Fruit fly (Drosophila melanogaster) whole organism, wandering third instar larva: ENCODE data around the gene ush.

Experiments
- Abd-B ChIP-seq: fragments of >200 bp; optimal IDR thresholded peaks from 2 replicates; lab custom pipeline; 2017; ENCODE audit warnings: missing biosample characterization, missing genetic modification characterization
- CG32264 ChIP-seq: fragments of 200-800 bp; sonication (Bioruptor generic); optimal IDR thresholded peaks from 2 replicates; lab custom pipeline; 2016; ENCODE audit warnings: missing biosample characterization, missing genetic modification characterization
- CG9705 ChIP-seq: fragments of 200-800 bp; sonication (Bioruptor generic); optimal IDR thresholded peaks from 2 replicates; lab custom pipeline; 2018; ENCODE audit warnings: missing biosample characterization, mild to moderate bottlenecking, missing genetic modification characterization
- CrebA ChIP-seq: fragments of 200-800 bp; sonication (Bioruptor generic); optimal IDR thresholded peaks from 2 replicates; lab custom pipeline; 2016; ENCODE audit warnings: missing biosample characterization, mild to moderate bottlenecking, missing genetic modification characterization, borderline replicate concordance
- Dfd ChIP-seq: fragments of >200 bp; optimal IDR thresholded peaks from 2 replicates; lab custom pipeline; 2017; ENCODE audit warnings: missing biosample characterization, missing genetic modification characterization
- Dif ChIP-seq: fragments of 200-275, 200-300 bp; sonication (Bioruptor generic); optimal IDR thresholded peaks from 2 replicates; lab custom pipeline; 2018; ENCODE audit warnings: missing biosample characterization, missing genetic modification characterization; ENCODE audit not compliant: partially characterized antibody
- GATAd ChIP-seq: sonication (Bioruptor generic); optimal IDR thresholded peaks from 2 replicates; lab custom pipeline; 2016; ENCODE audit warnings: missing biosample characterization, missing genetic modification characterization
- HLH106 ChIP-seq: fragments of 200-800 bp; optimal IDR thresholded peaks from 3 replicates; lab custom pipeline; 2019; ENCODE audit warnings: missing biosample characterization, mild to moderate bottlenecking, missing genetic modification characterization, moderate library complexity
- Hnf4 ChIP-seq: fragments of 200-800 bp; sonication (Bioruptor generic); optimal IDR thresholded peaks from 2 replicates; lab custom pipeline; 2016; ENCODE audit warnings: missing biosample characterization, mild to moderate bottlenecking, missing genetic modification characterization
- Hr78 ChIP-seq: fragments of >200 bp; optimal IDR thresholded peaks from 2 replicates; lab custom pipeline; 2017; ENCODE audit warnings: missing biosample characterization, missing genetic modification characterization
- Hr83 ChIP-seq: fragments of 200-300 bp; sonication (Bioruptor generic); optimal IDR thresholded peaks from 2 replicates; lab custom pipeline; 2016; ENCODE audit warnings: missing biosample characterization, mild to moderate bottlenecking, missing genetic modification characterization, moderate library complexity; ENCODE audit not compliant: poor library complexity, severe bottlenecking
- Jra ChIP-seq: sonication (Bioruptor generic); optimal IDR thresholded peaks from 2 replicates; lab custom pipeline; 2016; ENCODE audit warnings: missing biosample characterization, missing genetic modification characterization
- Mio ChIP-seq: sonication (Bioruptor generic); optimal IDR thresholded peaks from 2 replicates; lab custom pipeline; 2016; ENCODE audit warnings: missing biosample characterization, missing genetic modification characterization
- Myc ChIP-seq: fragments of >200 bp; optimal IDR thresholded peaks from 2 replicates; lab custom pipeline; 2017
- N ChIP-seq: fragments of >200 bp; optimal IDR thresholded peaks from 2 replicates; lab custom pipeline; 2018; ENCODE audit warnings: missing biosample characterization, missing external identifiers, missing genetic modification characterization
- OdsH ChIP-seq: fragments of 200-800 bp; sonication (Bioruptor generic); optimal IDR thresholded peaks from 2 replicates; lab custom pipeline; 2016; ENCODE audit warnings: missing biosample characterization, mild to moderate bottlenecking, missing genetic modification characterization
- Rel ChIP-seq, 2 experiments: fragments of 200-800 bp; sonication (Bioruptor generic) in 1 of 2; optimal IDR thresholded peaks; 2 replicates in 1 of 2; 3 replicates in 1 of 2; lab custom pipeline; 2016 to 2019; ENCODE audit warnings: mild to moderate bottlenecking in 2 of 2, missing biosample characterization in 2 of 2, missing genetic modification characterization in 2 of 2, moderate library complexity in 1 of 2
- Sp1 ChIP-seq: fragments of 200-800 bp; sonication (Bioruptor generic); optimal IDR thresholded peaks from 3 replicates; lab custom pipeline; 2019; ENCODE audit warnings: missing biosample characterization, mild to moderate bottlenecking, missing genetic modification characterization, moderate library complexity
- Vsx2 ChIP-seq: fragments of 200-300, 225-300 bp; sonication (Bioruptor generic); optimal IDR thresholded peaks from 2 replicates; lab custom pipeline; 2018; ENCODE audit warnings: missing biosample characterization, missing genetic modification characterization; ENCODE audit not compliant: partially characterized antibody
- br ChIP-seq: fragments of 200-800 bp; sonication (Bioruptor generic); optimal IDR thresholded peaks from 2 replicates; lab custom pipeline; 2016; ENCODE audit warnings: missing biosample characterization, missing genetic modification characterization
- brk ChIP-seq: fragments of 200-800 bp; sonication (Bioruptor generic); optimal IDR thresholded peaks from 2 replicates; lab custom pipeline; 2016; ENCODE audit warnings: missing biosample characterization, mild to moderate bottlenecking, missing genetic modification characterization
- dl ChIP-seq, 2 experiments: fragments of 175-275, 200-275 bp in 1 of 2; fragments of 200-275 bp in 1 of 2; sonication (Bioruptor generic); optimal IDR thresholded peaks; lab custom pipeline; 2018; ENCODE audit warnings: mild to moderate bottlenecking in 2 of 2, missing biosample characterization in 2 of 2, missing genetic modification characterization in 2 of 2, moderate library complexity in 2 of 2; ENCODE audit not compliant: partially characterized antibody in 2 of 2, insufficient read depth in 1 of 2
- dmrt93B ChIP-seq: fragments of 200-800 bp; sonication (Bioruptor generic); optimal IDR thresholded peaks from 2 replicates; lab custom pipeline; 2018; ENCODE audit warnings: missing biosample characterization, mild to moderate bottlenecking, missing genetic modification characterization
- dsf ChIP-seq: sonication (Bioruptor generic); optimal IDR thresholded peaks from 2 replicates; lab custom pipeline; 2016; ENCODE audit warnings: missing biosample characterization, missing genetic modification characterization, borderline replicate concordance
- ey ChIP-seq: fragments of 200-800 bp; sonication (Bioruptor generic); optimal IDR thresholded peaks from 2 replicates; lab custom pipeline; 2016; ENCODE audit warnings: missing biosample characterization, missing genetic modification characterization
- foxo ChIP-seq, 2 experiments: fragments of 200-800 bp; sonication (Bioruptor generic); optimal IDR thresholded peaks; 2 replicates in 1 of 2; 3 replicates in 1 of 2; lab custom pipeline; 2016 to 2017; ENCODE audit warnings: missing biosample characterization in 2 of 2, missing genetic modification characterization in 2 of 2
- fru ChIP-seq: fragments of 200-800 bp; sonication (Bioruptor generic); optimal IDR thresholded peaks from 3 replicates; lab custom pipeline; 2016; ENCODE audit warnings: missing biosample characterization, mild to moderate bottlenecking, missing genetic modification characterization
- h ChIP-seq: fragments of 200-800 bp; sonication (Bioruptor generic); optimal IDR thresholded peaks from 3 replicates; lab custom pipeline; 2016; ENCODE audit warnings: missing biosample characterization, mild to moderate bottlenecking, missing genetic modification characterization
- jim ChIP-seq: fragments of 175-275, 200-325 bp; sonication (Bioruptor generic); optimal IDR thresholded peaks from 2 replicates; lab custom pipeline; 2016; ENCODE audit warnings: missing biosample characterization, mild to moderate bottlenecking, missing genetic modification characterization
- lola ChIP-seq: fragments of >200 bp; optimal IDR thresholded peaks from 2 replicates; lab custom pipeline; 2017; ENCODE audit warnings: missing biosample characterization, missing genetic modification characterization
- pan ChIP-seq: fragments of >200 bp; optimal IDR thresholded peaks from 2 replicates; lab custom pipeline; 2017
- psq ChIP-seq: fragments of 200-800 bp; sonication (Bioruptor generic); optimal IDR thresholded peaks from 3 replicates; lab custom pipeline; 2017; ENCODE audit warnings: missing biosample characterization, mild to moderate bottlenecking, missing genetic modification characterization, moderate library complexity
- rgr ChIP-seq: fragments of 200-800 bp; sonication (Bioruptor generic); optimal IDR thresholded peaks from 3 replicates; lab custom pipeline; 2016; ENCODE audit warnings: missing biosample characterization, mild to moderate bottlenecking, missing genetic modification characterization
- sage ChIP-seq: fragments of 200-800 bp; sonication (Bioruptor generic); optimal IDR thresholded peaks from 2 replicates; lab custom pipeline; 2016; ENCODE audit warnings: missing biosample characterization, mild to moderate bottlenecking, missing genetic modification characterization
- sv ChIP-seq: fragments of 200-800 bp; sonication (Bioruptor generic); optimal IDR thresholded peaks from 3 replicates; lab custom pipeline; 2016; ENCODE audit warnings: missing biosample characterization, missing genetic modification characterization
- tai ChIP-seq: sonication (Bioruptor generic); optimal IDR thresholded peaks from 2 replicates; lab custom pipeline; 2016; ENCODE audit warnings: missing biosample characterization, missing genetic modification characterization
- usp ChIP-seq: fragments of >200 bp; optimal IDR thresholded peaks from 2 replicates; lab custom pipeline; 2017; ENCODE audit warnings: missing biosample characterization, missing genetic modification characterization
- woc ChIP-seq: sonication (Bioruptor generic); optimal IDR thresholded peaks from 2 replicates; lab custom pipeline; 2016; ENCODE audit warnings: missing biosample characterization, mild to moderate bottlenecking, missing genetic modification characterization

Gene ush

dm6 chr2L:481757-482450, 5.9 kb downstream of the ush start:
- TF ChIP-seq foxo (GFP tag; optimal IDR thresholded peaks at IDR 0.05; lab: Kevin White, UChicago), result peak in 1 of 2 experiments; percentile 67
- TF ChIP-seq jim (GFP tag; lab: Kevin White, UChicago), result no peak
- peak; percentile 37 for TF ChIP-seq HLH106
- no peak for TF ChIP-seq CrebA (GFP tag; lab: Kevin White, UChicago)
- TF ChIP-seq ey (GFP tag; lab: Kevin White, UChicago), result peak; percentile 52
- TF ChIP-seq Mio, result no peak
- TF ChIP-seq rgr (GFP tag; lab: Kevin White, UChicago), result peak; percentile 66
- no peak for TF ChIP-seq psq (GFP tag; lab: Kevin White, UChicago)
- TF ChIP-seq Hr78 (GFP tag; lab: Kevin White, UChicago), result no peak
- TF ChIP-seq Dif, result no peak
- TF ChIP-seq N (GFP tag; lab: Kevin White, UChicago), result no peak
- no peak for TF ChIP-seq dsf (GFP tag; lab: Kevin White, UChicago)
- TF ChIP-seq OdsH (GFP tag; lab: Kevin White, UChicago), result peak; percentile 22
- TF ChIP-seq br (GFP tag; lab: Kevin White, UChicago), result no peak
- TF ChIP-seq dmrt93B (GFP tag; lab: Kevin White, UChicago), result no peak
- TF ChIP-seq Abd-B, result no peak
- TF ChIP-seq CG32264 (GFP tag; lab: Kevin White, UChicago), result no peak
- TF ChIP-seq Sp1, result peak; percentile 4
- TF ChIP-seq Jra (GFP tag; lab: Kevin White, UChicago), result no peak
- no peak for TF ChIP-seq Myc (lab: Kevin White, UChicago)
- TF ChIP-seq Hr83 (GFP tag; lab: Kevin White, UChicago), result no peak
- no peak for TF ChIP-seq pan (lab: Kevin White, UChicago)
- peak; percentile 45 for TF ChIP-seq sv (GFP tag; lab: Kevin White, UChicago)
- no peak for TF ChIP-seq Rel (GFP tag; optimal IDR thresholded peaks at IDR 0.05; lab: Kevin White, UChicago)
- no peak for TF ChIP-seq Rel (tag; optimal IDR thresholded peaks at IDR 0.05; lab: Kevin White, UChicago)
- TF ChIP-seq lola (GFP tag; lab: Kevin White, UChicago), result no peak
- no peak for TF ChIP-seq tai (GFP tag; lab: Kevin White, UChicago)
- no peak for TF ChIP-seq GATAd (GFP tag; lab: Kevin White, UChicago)
- TF ChIP-seq h (GFP tag; lab: Kevin White, UChicago), result peak; percentile 46
- TF ChIP-seq brk, result no peak
- TF ChIP-seq Dfd (GFP tag; lab: Kevin White, UChicago), result no peak
- no peak for TF ChIP-seq sage (GFP tag; lab: Kevin White, UChicago)
- TF ChIP-seq CG9705 (GFP tag; lab: Kevin White, UChicago), result no peak
- TF ChIP-seq Hnf4, result no peak
- TF ChIP-seq dl (GFP tag; optimal IDR thresholded peaks at IDR 0.05; lab: Kevin White, UChicago; ENCODE audit: insufficient read depth in 1 of 2, partially characterized antibody in 2 of 2), result no peak
- TF ChIP-seq Vsx2, result no peak
- TF ChIP-seq usp (GFP tag; lab: Kevin White, UChicago), result no peak
- TF ChIP-seq fru (GFP tag; lab: Kevin White, UChicago), result peak; percentile 24
- no peak for TF ChIP-seq woc

DNA sequence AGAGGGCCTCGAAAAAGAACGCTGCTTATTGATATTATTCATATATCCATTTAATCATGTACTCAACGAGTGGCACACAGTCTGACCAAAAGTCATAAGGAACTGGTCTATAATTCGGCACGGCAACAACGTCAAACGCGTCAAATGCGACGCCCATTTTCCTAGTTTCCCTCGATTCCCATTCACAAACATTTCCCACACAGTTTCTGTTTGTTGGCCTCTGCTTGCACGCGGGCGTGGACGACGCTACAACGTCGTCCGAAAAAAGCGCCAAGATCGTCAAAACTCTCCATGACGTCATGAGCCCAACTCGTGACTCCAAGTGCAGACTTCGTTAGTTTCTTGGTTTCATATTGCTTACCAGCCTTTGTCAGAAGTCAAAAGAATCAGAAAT, 6.4 kb downstream of the ush start:
- TF ChIP-seq dmrt93B (GFP tag; lab: Kevin White, UChicago) (no peak), h (GFP tag; lab: Kevin White, UChicago) (no peak), brk (no peak), CG9705 (GFP tag; lab: Kevin White, UChicago) (no peak), foxo (GFP tag; optimal IDR thresholded peaks at IDR 0.05; lab: Kevin White, UChicago) (no peak), Hnf4 (no peak), usp (GFP tag; lab: Kevin White, UChicago) (no peak), Dif (no peak), jim (GFP tag; lab: Kevin White, UChicago) (no peak), dsf (GFP tag; lab: Kevin White, UChicago) (no peak), dl (GFP tag; optimal IDR thresholded peaks at IDR 0.05; lab: Kevin White, UChicago; ENCODE audit: insufficient read depth in 1 of 2, partially characterized antibody in 2 of 2) (no peak), sv (GFP tag; lab: Kevin White, UChicago) (no peak), OdsH (GFP tag; lab: Kevin White, UChicago) (no peak), woc (no peak), HLH106 (no peak), fru (GFP tag; lab: Kevin White, UChicago) (no peak), Mio (no peak)
